Worm (Caenorhabditis elegans) whole organism, L1 larva: ENCODE measurements around the gene Y59H11AM.1.

Experiments
- C04F5.9 ChIP-seq: sonication (generic microtip); optimal IDR thresholded peaks from 2 replicates; lab custom pipeline; 2016; ENCODE audit warnings: missing genetic modification characterization, missing compliant biosample characterization
- aha-1 ChIP-seq: fragments of 150-350 bp; optimal IDR thresholded peaks from 2 replicates; lab custom pipeline; 2014; ENCODE audit warnings: missing biosample characterization, missing genetic modification characterization
- alr-1 ChIP-seq: fragments of 200-800 bp; sonication (Bioruptor generic); optimal IDR thresholded peaks from 2 replicates; lab custom pipeline; 2018; ENCODE audit warnings: borderline replicate concordance, mild to moderate bottlenecking, missing genetic modification characterization, missing compliant biosample characterization
- blmp-1 ChIP-seq: fragments of 150-350 bp; optimal IDR thresholded peaks from 2 replicates; lab custom pipeline; 2014; ENCODE audit warnings: missing biosample characterization, missing genetic modification characterization
- ceh-63 ChIP-seq: fragments of 200-800 bp; sonication (Bioruptor generic); optimal IDR thresholded peaks from 2 replicates; lab custom pipeline; 2018; ENCODE audit warnings: mild to moderate bottlenecking, missing genetic modification characterization, missing compliant biosample characterization
- ceh-88 ChIP-seq: fragments of 200-800 bp; sonication (Bioruptor generic); IDR thresholded peaks from 2 replicates; pipeline ENCODE4 v1.3.6; 2022; ENCODE audit warnings: missing genetic modification characterization, missing compliant biosample characterization
- ceh-90 ChIP-seq: sonication (generic microtip); optimal IDR thresholded peaks from 2 replicates; lab custom pipeline; 2016; ENCODE audit warnings: missing genetic modification characterization, missing compliant biosample characterization
- dpl-1 ChIP-seq, 3 experiments: fragments of 150-350 bp in 2 of 3; sonication (generic microtip) in 1 of 3; optimal IDR thresholded peaks; 2 replicates each; lab custom pipeline; 2014 to 2017; ENCODE audit warnings: missing biosample characterization in 3 of 3, missing genetic modification characterization in 3 of 3, missing genetic modification reagents in 3 of 3
- dsc-1 ChIP-seq: sonication (generic microtip); optimal IDR thresholded peaks from 2 replicates; lab custom pipeline; 2016; ENCODE audit warnings: mild to moderate bottlenecking, missing genetic modification characterization, missing compliant biosample characterization
- efl-1 ChIP-seq, 4 experiments: fragments of 150-350 bp; optimal IDR thresholded peaks in 3 of 4; peaks in 1 of 4; 1 replicate in 1 of 4; 2 replicates in 3 of 4; lab custom pipeline; 2014; ENCODE audit warnings: missing biosample characterization in 2 of 4, missing genetic modification characterization in 2 of 4, missing genetic modification reagents in 2 of 4
- elt-2 ChIP-seq: sonication (generic microtip); optimal IDR thresholded peaks from 2 replicates; lab custom pipeline; 2016; ENCODE audit warnings: missing genetic modification characterization, mild to moderate bottlenecking, inconsistent platforms, missing compliant biosample characterization, missing genetic modification reagents
- ets-5 ChIP-seq: fragments of 200-800 bp; sonication (Bioruptor generic); IDR thresholded peaks from 2 replicates; pipeline ENCODE4 v1.3.6; 2022; ENCODE audit warnings: missing genetic modification characterization, missing compliant biosample characterization
- fkh-8 ChIP-seq: sonication (generic microtip); optimal IDR thresholded peaks from 2 replicates; lab custom pipeline; 2016; ENCODE audit warnings: mild to moderate bottlenecking, missing genetic modification characterization, missing compliant biosample characterization
- grh-1 ChIP-seq: fragments of 200-800 bp; sonication (Bioruptor generic); IDR thresholded peaks from 2 replicates; pipeline ENCODE4 v1.3.6; 2022; ENCODE audit warnings: missing genetic modification reagents, missing genetic modification characterization, missing compliant biosample characterization
- hlh-4 ChIP-seq: sonication (generic microtip); optimal IDR thresholded peaks from 2 replicates; lab custom pipeline; 2016; ENCODE audit warnings: mild to moderate bottlenecking, missing genetic modification characterization, missing compliant biosample characterization
- hpl-2 ChIP-seq: fragments of 150-350 bp; optimal IDR thresholded peaks from 2 replicates; lab custom pipeline; 2014; ENCODE audit warnings: missing biosample characterization, missing genetic modification reagents, missing genetic modification characterization
- irx-1 ChIP-seq: sonication (generic microtip); optimal IDR thresholded peaks from 2 replicates; lab custom pipeline; 2016; ENCODE audit warnings: missing genetic modification characterization, missing compliant biosample characterization
- isw-1 ChIP-seq: fragments of 200-800 bp; sonication (Bioruptor generic); IDR thresholded peaks from 2 replicates; pipeline ENCODE4 v1.3.6; 2022; ENCODE audit warnings: missing genetic modification characterization, missing compliant biosample characterization
- jun-1 ChIP-seq: fragments of 150-350 bp; optimal IDR thresholded peaks from 2 replicates; lab custom pipeline; 2014; ENCODE audit warnings: missing biosample characterization, missing genetic modification reagents, missing genetic modification characterization
- lin-35 ChIP-seq, 2 experiments: fragments of 150-350 bp; optimal IDR thresholded peaks; 2 replicates each; lab custom pipeline; 2014; ENCODE audit warnings: missing biosample characterization in 2 of 2, missing genetic modification characterization in 2 of 2, missing genetic modification reagents in 2 of 2
- mdl-1 ChIP-seq, 2 experiments: fragments of 150-350 bp; optimal IDR thresholded peaks; 2 replicates each; lab custom pipeline; 2014 to 2017; ENCODE audit warnings: missing biosample characterization in 2 of 2, missing genetic modification characterization in 2 of 2, inconsistent platforms in 1 of 2
- mep-1 ChIP-seq: fragments of 150-350 bp; optimal IDR thresholded peaks from 2 replicates; lab custom pipeline; 2014; ENCODE audit warnings: missing biosample characterization, missing genetic modification characterization
- nhr-11 ChIP-seq: fragments of 150-350 bp; optimal IDR thresholded peaks from 2 replicates; lab custom pipeline; 2014; ENCODE audit warnings: missing biosample characterization, missing genetic modification characterization
- nhr-19 ChIP-seq: fragments of 200-800 bp; sonication (Bioruptor generic); conservative IDR thresholded peaks from 2 replicates; pipeline ENCODE4 v1.3.6; 2022; ENCODE audit warnings: missing genetic modification characterization, missing compliant biosample characterization
- nhr-20 ChIP-seq: sonication (generic microtip); optimal IDR thresholded peaks from 2 replicates; lab custom pipeline; 2016; ENCODE audit warnings: mild to moderate bottlenecking, missing genetic modification characterization, missing compliant biosample characterization
- nhr-237 ChIP-seq: fragments of 150-350 bp; optimal IDR thresholded peaks from 2 replicates; lab custom pipeline; 2014; ENCODE audit warnings: missing biosample characterization, missing genetic modification characterization
- nhr-71 ChIP-seq: sonication (generic microtip); optimal IDR thresholded peaks from 2 replicates; lab custom pipeline; 2016; ENCODE audit warnings: mild to moderate bottlenecking, missing genetic modification characterization, moderate library complexity, missing compliant biosample characterization
- pag-3 ChIP-seq: sonication (generic microtip); optimal IDR thresholded peaks from 2 replicates; lab custom pipeline; 2017; ENCODE audit warnings: missing genetic modification characterization, mild to moderate bottlenecking, missing compliant biosample characterization, antibody characterized with exemption, borderline replicate concordance; ENCODE audit not compliant: insufficient read depth
- pax-3 ChIP-seq: fragments of 200-800 bp; sonication (Bioruptor generic); optimal IDR thresholded peaks from 2 replicates; lab custom pipeline; 2018; ENCODE audit warnings: mild to moderate bottlenecking, missing genetic modification characterization, moderate library complexity, missing compliant biosample characterization
- pqm-1 ChIP-seq: sonication (generic microtip); optimal IDR thresholded peaks from 3 replicates; lab custom pipeline; 2017; ENCODE audit warnings: missing biosample characterization, missing genetic modification characterization
- snpc-4 ChIP-seq: fragments of 150-350 bp; optimal IDR thresholded peaks from 2 replicates; lab custom pipeline; 2014; ENCODE audit warnings: missing biosample characterization, missing genetic modification characterization
- sptf-1 ChIP-seq: fragments of 150-350 bp; optimal IDR thresholded peaks from 2 replicates; lab custom pipeline; 2014; ENCODE audit warnings: missing biosample characterization, missing genetic modification characterization
- sup-37 ChIP-seq: fragments of 200-800 bp; sonication (Bioruptor generic); optimal IDR thresholded peaks from 2 replicates; lab custom pipeline; 2018; ENCODE audit warnings: mild to moderate bottlenecking, missing genetic modification characterization, missing compliant biosample characterization
- swsn-7 ChIP-seq: sonication (generic microtip); optimal IDR thresholded peaks from 2 replicates; lab custom pipeline; 2016; ENCODE audit warnings: missing genetic modification characterization, missing compliant biosample characterization
- unc-86 ChIP-seq: sonication (generic microtip); optimal IDR thresholded peaks from 2 replicates; lab custom pipeline; 2016; ENCODE audit warnings: missing genetic modification characterization, missing compliant biosample characterization
- vab-15 ChIP-seq: sonication (generic microtip); optimal IDR thresholded peaks from 2 replicates; lab custom pipeline; 2017; ENCODE audit warnings: missing genotype, mild to moderate bottlenecking, missing genetic modification characterization, missing compliant biosample characterization
- xbp-1 ChIP-seq: sonication (generic microtip); optimal IDR thresholded peaks from 2 replicates; lab custom pipeline; 2016; ENCODE audit warnings: missing genetic modification characterization, missing compliant biosample characterization
- zip-4 ChIP-seq: fragments of 200-800 bp; sonication (Bioruptor generic); optimal IDR thresholded peaks from 2 replicates; lab custom pipeline; 2018; ENCODE audit warnings: mild to moderate bottlenecking, missing genetic modification characterization, moderate library complexity, missing compliant biosample characterization
- ztf-11 ChIP-seq, 2 experiments: sonication (generic microtip); optimal IDR thresholded peaks; 2 replicates each; lab custom pipeline; 2016 to 2017; ENCODE audit warnings: missing genetic modification characterization in 2 of 2, missing biosample characterization in 1 of 2, missing compliant biosample characterization in 1 of 2

Y59H11AM.1 gene

ce11 chrIV:8530042-8531027 lies 40.9 kb upstream of the Y59H11AM.1 start (continued):
- TF ChIP-seq dsc-1: no peak
- no peak for TF ChIP-seq ceh-63
- TF ChIP-seq irx-1 (tag; lab: Kevin White, UChicago): no peak
- TF ChIP-seq aha-1 (tag; lab: Kevin White, UChicago): no peak
- no peak for TF ChIP-seq hpl-2 (GFP tag; lab: Kevin White, UChicago)
- TF ChIP-seq mdl-1 (tag; optimal IDR thresholded peaks at IDR 0.05; lab: Kevin White, UChicago): no peak

ce11 chrIV:8532024-8532423 lies 39.2 kb upstream of the Y59H11AM.1 start:
- TF ChIP-seq jun-1 (tag; lab: Kevin White, UChicago): no peak
- no peak for TF ChIP-seq pqm-1 (tag; lab: Kevin White, UChicago)
- no peak for TF ChIP-seq mep-1 (tag; lab: Kevin White, UChicago)
- no peak for TF ChIP-seq grh-1
- TF ChIP-seq elt-2 (tag; lab: Kevin White, UChicago): peak; percentile 76
- TF ChIP-seq nhr-19: 0 out of 2 replicates have a peak, but pooled peaks have one; percentile 9
- no peak for TF ChIP-seq vab-15 (tag; lab: Kevin White, UChicago)
- TF ChIP-seq blmp-1 (tag; lab: Kevin White, UChicago): peak; percentile 54
- no peak for TF ChIP-seq sptf-1 (tag; lab: Kevin White, UChicago)
- TF ChIP-seq sup-37 (GFP tag; lab: Kevin White, UChicago): no peak
- TF ChIP-seq nhr-237 (tag; lab: Kevin White, UChicago): no peak
- no peak for TF ChIP-seq hlh-4
- no peak for TF ChIP-seq swsn-7 (tag; lab: Kevin White, UChicago)
- no peak for TF ChIP-seq ets-5 (GFP tag; lab: Robert Waterston, UW)
- TF ChIP-seq isw-1 (GFP tag; lab: Robert Waterston, UW): no peak
- TF ChIP-seq ceh-90 (tag; lab: Kevin White, UChicago): no peak
- no peak for TF ChIP-seq efl-1 (optimal IDR thresholded peaks at IDR 0.05; lab: Kevin White, UChicago)
- no peak for TF ChIP-seq efl-1 (GFP tag; optimal IDR thresholded peaks at IDR 0.05 in 1 of 2; lab: Kevin White, UChicago)
- TF ChIP-seq ceh-88 (GFP tag; lab: Robert Waterston, UW): no peak
- TF ChIP-seq nhr-11 (tag; lab: Kevin White, UChicago): no peak
- TF ChIP-seq lin-35 (GFP tag; optimal IDR thresholded peaks at IDR 0.05; lab: Kevin White, UChicago): peak in 1 of 2 experiments; percentile 36
- no peak for TF ChIP-seq pax-3 (tag; lab: Kevin White, UChicago)
- TF ChIP-seq snpc-4 (tag; lab: Kevin White, UChicago): no peak
- TF ChIP-seq zip-4 (GFP tag; lab: Kevin White, UChicago): no peak
- peak; percentile 18 for TF ChIP-seq nhr-20
- TF ChIP-seq ztf-11 (tag; optimal IDR thresholded peaks at IDR 0.05; lab: Kevin White, UChicago): no peak
- no peak for TF ChIP-seq dpl-1 (GFP tag; optimal IDR thresholded peaks at IDR 0.05; lab: Kevin White, UChicago)
- no peak for TF ChIP-seq unc-86 (tag; lab: Kevin White, UChicago)
- no peak for TF ChIP-seq pag-3
- TF ChIP-seq fkh-8 (tag; lab: Kevin White, UChicago): no peak
- peak; percentile 8 for TF ChIP-seq nhr-71 (tag; lab: Kevin White, UChicago)

ce11 chrIV:8532796-8533195 lies 38.4 kb upstream of the Y59H11AM.1 start:
- TF ChIP-seq blmp-1 (tag; lab: Kevin White, UChicago) (peak; percentile 30), alr-1 (no peak), elt-2 (tag; lab: Kevin White, UChicago) (peak; percentile 81), lin-35 (GFP tag; optimal IDR thresholded peaks at IDR 0.05; lab: Kevin White, UChicago) (peak in 1 of 2 experiments; percentile 14), C04F5.9 (tag; lab: Kevin White, UChicago) (no peak), xbp-1 (tag; lab: Kevin White, UChicago) (no peak)
- TF ChIP-seq, all 84 proteins: peak for 3
